Worm (Caenorhabditis elegans): Measurements from ENCODE around the gene oac-22.

oac-22 gene

DNA sequence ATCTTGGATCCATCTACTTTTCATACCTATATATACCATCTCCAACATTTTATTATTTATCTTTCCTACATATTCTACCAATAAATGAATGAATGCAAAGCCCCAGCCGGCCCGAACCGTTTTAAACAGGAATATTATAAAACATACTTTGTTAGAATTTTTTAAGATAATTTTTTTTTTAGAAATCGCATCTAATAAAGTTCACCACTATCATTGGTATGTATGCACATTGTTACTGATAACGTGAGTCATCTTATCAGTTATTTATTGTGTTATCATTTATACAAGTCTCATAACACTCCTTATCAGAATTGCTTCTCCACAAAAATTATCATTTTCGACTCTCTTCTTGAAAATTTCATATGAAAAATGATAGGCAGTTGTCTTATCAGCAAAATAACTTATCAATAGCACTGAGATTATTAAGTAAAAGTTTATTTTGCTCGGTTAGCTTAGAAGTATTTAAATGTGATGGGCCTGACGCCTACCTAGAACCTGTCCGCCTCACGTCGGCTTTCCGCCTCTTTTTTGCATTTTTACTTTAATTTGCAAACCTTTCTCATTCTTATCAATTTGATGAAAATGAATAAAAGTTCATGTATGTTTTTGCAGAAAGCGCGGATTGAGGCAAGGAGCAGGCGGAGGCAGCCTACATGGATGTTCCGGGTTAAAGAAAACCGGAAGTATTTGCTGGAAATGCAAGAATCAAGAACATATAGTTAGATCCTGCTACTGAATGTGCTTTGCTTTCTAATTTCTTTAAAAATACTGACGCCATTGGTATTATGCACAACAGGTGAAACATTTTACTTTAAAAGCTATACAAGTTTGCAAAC lies 14.5 kb downstream of the oac-22 start, which contains the start of gene srz-62 (continued):
- peak; percentile 68 for TF ChIP-seq pax-3 (tag; optimal IDR thresholded peaks at IDR 0.05)
- TF ChIP-seq tlp-1 (tag; optimal IDR thresholded peaks at IDR 0.05), result peak; percentile 92
- TF ChIP-seq nhr-20 (tag; optimal IDR thresholded peaks at IDR 0.05), result peak; percentile 32

- no peak for TF ChIP-seq mef-2 (tag; optimal IDR thresholded peaks at IDR 0.05)
Observed at ce11 chrIV:3902955-3903354, 17.5 kb downstream of the oac-22 start, which contains the start of gene F56D6.6. Gene F56D6.6 (plus strand): TSS chrIV:3903255.

- no peak for TF ChIP-seq fkh-10 (GFP tag; optimal IDR thresholded peaks at IDR 0.05)
- TF ChIP-seq unc-86 (tag; optimal IDR thresholded peaks at IDR 0.05), result no peak
- no peak for TF ChIP-seq pqm-1 (tag; optimal IDR thresholded peaks at IDR 0.05)
- no peak for TF ChIP-seq ceh-63 (GFP tag; optimal IDR thresholded peaks at IDR 0.05)
- no peak for TF ChIP-seq aly-2 (tag; optimal IDR thresholded peaks at IDR 0.05)
- no peak for TF ChIP-seq isw-1 (GFP tag; IDR thresholded peaks at IDR 0.05)
- TF ChIP-seq zag-1 (tag; optimal IDR thresholded peaks at IDR 0.05), result no peak
- no peak for TF ChIP-seq aha-1 (tag; optimal IDR thresholded peaks at IDR 0.05)
- no peak for TF ChIP-seq alr-1 (tag; optimal IDR thresholded peaks at IDR 0.05; ENCODE audit: borderline replicate concordance)
- no peak for TF ChIP-seq egl-13 (tag; optimal IDR thresholded peaks at IDR 0.05)
- TF ChIP-seq C34B4.2 (tag; optimal IDR thresholded peaks at IDR 0.05), result no peak
- TF ChIP-seq rnt-1 (tag; optimal IDR thresholded peaks at IDR 0.05), result no peak
- TF ChIP-seq nhr-28 (tag; optimal IDR thresholded peaks at IDR 0.05), result no peak
- TF ChIP-seq swsn-7 (tag; optimal IDR thresholded peaks at IDR 0.05), result no peak
- no peak for TF ChIP-seq F16B12.6 (tag; optimal IDR thresholded peaks at IDR 0.05)
- TF ChIP-seq nhr-19 (GFP tag; conservative IDR thresholded peaks at IDR 0.05), result no peak
- no peak for TF ChIP-seq hpl-2 (GFP tag; optimal IDR thresholded peaks at IDR 0.05)
Observed at ce11 chrIV:3904620-3905019, 19.2 kb downstream of the oac-22 start, which contains the start of gene F56D6.21. Gene F56D6.21 (plus strand): TSS chrIV:3904920.

DNA sequence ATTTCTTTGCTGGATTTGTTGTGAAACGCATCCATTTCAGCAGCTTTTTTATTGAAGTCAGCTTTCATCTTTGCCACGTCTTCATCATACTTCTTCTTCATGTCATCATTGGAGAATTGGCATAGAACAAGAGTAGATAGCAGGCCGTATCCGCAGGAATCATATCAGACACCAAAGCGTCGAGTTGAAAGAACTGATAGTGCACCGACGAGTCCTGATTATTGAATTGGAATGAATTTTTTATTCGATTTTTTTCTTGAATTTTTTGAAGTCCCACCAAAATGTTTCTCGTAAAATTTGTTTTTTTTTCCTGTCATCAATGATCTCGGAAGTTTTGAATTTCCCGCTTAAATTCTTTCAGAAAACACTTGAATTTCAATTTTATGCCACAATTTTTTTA lies 20.9 kb downstream of the oac-22 start, which contains the start of gene F56D6.11:
Gene F56D6.11, minus strand, starts transcription at position 101 of the 400 bp plus-strand sequence.
- no peak for TF ChIP-seq nhr-71 (tag; optimal IDR thresholded peaks at IDR 0.05)
- TF ChIP-seq lir-3 (tag; optimal IDR thresholded peaks at IDR 0.05; ENCODE audit: poor library complexity), result no peak
- TF ChIP-seq unc-86 (tag; optimal IDR thresholded peaks at IDR 0.05), result no peak
- no peak for TF ChIP-seq nhr-85 (tag)
- no peak for TF ChIP-seq unc-130 (tag; optimal IDR thresholded peaks at IDR 0.05)
- no peak for TF ChIP-seq tlp-1 (tag; optimal IDR thresholded peaks at IDR 0.05)
- no peak for TF ChIP-seq nhr-76 (tag; optimal IDR thresholded peaks at IDR 0.05)
- no peak for TF ChIP-seq nhr-19 (GFP tag; conservative IDR thresholded peaks at IDR 0.05)
- no peak for TF ChIP-seq sox-4 (tag; optimal IDR thresholded peaks at IDR 0.05)
- no peak for TF ChIP-seq tbx-2 (tag; optimal IDR thresholded peaks at IDR 0.05)
- no peak for TF ChIP-seq snpc-4 (tag; optimal IDR thresholded peaks at IDR 0.05)
- no peak for TF ChIP-seq hlh-4 (tag; optimal IDR thresholded peaks at IDR 0.05)
- TF ChIP-seq isw-1 (GFP tag; IDR thresholded peaks at IDR 0.05), result no peak
- TF ChIP-seq mdl-1 (tag; optimal IDR thresholded peaks at IDR 0.05), result no peak
- no peak for TF ChIP-seq nhr-28 (tag; optimal IDR thresholded peaks at IDR 0.05)
- TF ChIP-seq elt-2 (tag; optimal IDR thresholded peaks at IDR 0.05), result no peak
- TF ChIP-seq vab-15 (tag; optimal IDR thresholded peaks at IDR 0.05), result no peak
- no peak for TF ChIP-seq lin-35 (GFP tag; optimal IDR thresholded peaks at IDR 0.05)
